Worm (Caenorhabditis elegans): Measurements from ENCODE around the gene K07E3.1.
"Not testable (repeated sequence)": the region's sequence is repeated elsewhere in the genome, so short reads cannot be mapped to it uniquely, and the experiment has no call there.

- TF ChIP-seq lin-15B (tag; optimal IDR thresholded peaks at IDR 0.05); mdl-1 (tag; optimal IDR thresholded peaks at IDR 0.05); nhr-76 (tag; optimal IDR thresholded peaks at IDR 0.05); aly-2 (tag; optimal IDR thresholded peaks at IDR 0.05); ama-1 (optimal IDR thresholded peaks at IDR 0.05); nhr-237 (tag; optimal IDR thresholded peaks at IDR 0.05); nhr-28 (tag; optimal IDR thresholded peaks at IDR 0.05): not testable (repeated sequence)
These were observed 42.4 kb downstream of the K07E3.1 start for ce11 chrX:8152560-8153043.
